Worm (Caenorhabditis elegans) whole organism, L4/young adult: ENCODE results near the gene str-200.
"Not testable (repeated sequence)": the region's sequence is repeated elsewhere in the genome, so short reads cannot be mapped to it uniquely, and the experiment has no call there.

Source experiments
- W03F9.2 ChIP-seq: fragments of 150-350 bp; optimal IDR thresholded peaks from 2 replicates; lab custom pipeline; 2014; ENCODE audit warnings: missing biosample characterization, missing genetic modification characterization
- dao-5 ChIP-seq: sonication (generic microtip); optimal IDR thresholded peaks from 2 replicates; lab custom pipeline; 2016; ENCODE audit warnings: missing genotype, missing genetic modification characterization, moderate library complexity, missing compliant biosample characterization

ce11 chrV:17409955-17410354, 48.0 kb downstream of the str-200 start, which contains the start of gene srh-132:
- not testable (repeated sequence) for TF ChIP-seq W03F9.2, dao-5
